Worm (Caenorhabditis elegans): ENCODE measurements around the gene dylt-3.

Gene dylt-3

ce11 chrII:8185016-8185493 is 3.5 kb downstream of the dylt-3 start, which contains the start of the genes mig-5 and cct-1 (continued):
- TF ChIP-seq ceh-27 (GFP tag; optimal IDR thresholded peaks at IDR 0.05): peak; percentile 84
- TF ChIP-seq unc-130 (GFP tag; optimal IDR thresholded peaks at IDR 0.05): peak; percentile 67
- peak; percentile 54 for TF ChIP-seq him-1 (tag; optimal IDR thresholded peaks at IDR 0.05)
- TF ChIP-seq let-526 (GFP tag; IDR thresholded peaks at IDR 0.05): peak; percentile 64; the same call in 1 of the 2 replicates
- peak; percentile 41 for TF ChIP-seq rpc-1 (optimal IDR thresholded peaks at IDR 0.05)
- no peak for TF ChIP-seq rpc-1 (tag; optimal IDR thresholded peaks at IDR 0.05)
- peak; percentile 100 for TF ChIP-seq F33H1.4 (GFP tag; IDR thresholded peaks at IDR 0.05)
- TF ChIP-seq ekl-4 (GFP tag; IDR thresholded peaks at IDR 0.05): peak; percentile 91
- peak; percentile 96 for TF ChIP-seq ZK185.1 (tag; optimal IDR thresholded peaks at IDR 0.05; ENCODE audit: poor library complexity, severe bottlenecking)
- peak; percentile 62 for TF ChIP-seq snpc-1.3 (tag; optimal IDR thresholded peaks at IDR 0.05; ENCODE audit: insufficient read depth)
- peak; percentile 62 for TF ChIP-seq nhr-80 (tag; optimal IDR thresholded peaks at IDR 0.05)
- TF ChIP-seq snpc-1.1 (tag; optimal IDR thresholded peaks at IDR 0.05; ENCODE audit: insufficient read depth): peak; percentile 0
- peak; percentile 84 for TF ChIP-seq repo-1 (tag; optimal IDR thresholded peaks at IDR 0.05)
- TF ChIP-seq cebp-1 (GFP tag; IDR thresholded peaks at IDR 0.05): peak; percentile 52; the same call in 1 of the 2 replicates
- TF ChIP-seq cebp-1 (tag; optimal IDR thresholded peaks at IDR 0.05): no peak
- peak; percentile 99 for TF ChIP-seq mcd-1 (GFP tag; IDR thresholded peaks at IDR 0.05)
- TF ChIP-seq atf-7 (tag; optimal IDR thresholded peaks at IDR 0.05): peak; percentile 73
- TF ChIP-seq ets-4 (GFP tag; optimal IDR thresholded peaks at IDR 0.05): no peak
- peak; percentile 60 for TF ChIP-seq F22D6.2 (tag; optimal IDR thresholded peaks at IDR 0.05)
- peak; percentile 86 for TF ChIP-seq madf-10 (tag; optimal IDR thresholded peaks at IDR 0.05)
- TF ChIP-seq hmg-20 (GFP tag; IDR thresholded peaks at IDR 0.05): peak; percentile 73; the same call in 1 of the 2 replicates
- no peak for TF ChIP-seq dpff-1 (tag; optimal IDR thresholded peaks at IDR 0.05)
- TF ChIP-seq nfyb-1 (GFP tag; IDR thresholded peaks at IDR 0.05): peak; percentile 96
- no peak for TF ChIP-seq F57A8.1 (GFP tag; optimal IDR thresholded peaks at IDR 0.05)
- TF ChIP-seq mes-4 (tag; optimal IDR thresholded peaks at IDR 0.05): no peak
- no peak for TF ChIP-seq sdz-38 (tag; optimal IDR thresholded peaks at IDR 0.05)
- peak; percentile 85 for TF ChIP-seq madf-6 (GFP tag; IDR thresholded peaks at IDR 0.05)
- TF ChIP-seq aptf-2 (GFP tag; conservative IDR thresholded peaks at IDR 0.05): no peak
- no peak for TF ChIP-seq F55B11.4 (tag; optimal IDR thresholded peaks at IDR 0.05; ENCODE audit: borderline replicate concordance, insufficient read depth)
- peak; percentile 53 for TF ChIP-seq dpl-1 (GFP tag; optimal IDR thresholded peaks at IDR 0.05)
- peak; percentile 46 for TF ChIP-seq B0035.1 (tag; optimal IDR thresholded peaks at IDR 0.05)
- TF ChIP-seq sea-2 (GFP tag; IDR thresholded peaks at IDR 0.05): no peak
- peak; percentile 77 for TF ChIP-seq ztf-18 (tag; optimal IDR thresholded peaks at IDR 0.05)
- 0 out of 2 replicates have a peak, but pooled peaks have one; percentile 33 for TF ChIP-seq attf-6 (GFP tag; IDR thresholded peaks at IDR 0.05)
- peak; percentile 70 for TF ChIP-seq F49E8.2 (tag; optimal IDR thresholded peaks at IDR 0.05; ENCODE audit: insufficient read depth)
- no peak for TF ChIP-seq nfya-2 (GFP tag; IDR thresholded peaks at IDR 0.05)
- TF ChIP-seq C17E4.6 (GFP tag; IDR thresholded peaks at IDR 0.05): peak; percentile 81
- TF ChIP-seq tlf-1 (GFP tag; optimal IDR thresholded peaks at IDR 0.05): peak; percentile 84
- peak; percentile 64 for TF ChIP-seq gei-17 (GFP tag; optimal IDR thresholded peaks at IDR 0.05)
- peak in 1 of 2 experiments; percentile 84 for TF ChIP-seq let-607 (tag; optimal IDR thresholded peaks at IDR 0.05)
- peak; percentile 26 for TF ChIP-seq snpc-3.4 (tag; optimal IDR thresholded peaks at IDR 0.05)
- no peak for TF ChIP-seq hlh-26 (GFP tag; conservative IDR thresholded peaks at IDR 0.05)
- peak; percentile 77; the same call in 1 of the 2 replicates for TF ChIP-seq Y53G8AR.9 (GFP tag; conservative IDR thresholded peaks at IDR 0.05)
- TF ChIP-seq dox-1 (GFP tag; IDR thresholded peaks at IDR 0.05): peak; percentile 95
- peak; percentile 74 for TF ChIP-seq lir-1 (GFP tag; conservative IDR thresholded peaks at IDR 0.05)
- peak; percentile 83 for TF ChIP-seq F23B12.7 (tag; optimal IDR thresholded peaks at IDR 0.05; ENCODE audit: insufficient read depth)
- peak; percentile 72 for TF ChIP-seq tbp1 (GFP tag; optimal IDR thresholded peaks at IDR 0.05)

All from whole organism, young adult.